Worm (Caenorhabditis elegans): ENCODE results near the gene str-37.

str-37 gene

DNA sequence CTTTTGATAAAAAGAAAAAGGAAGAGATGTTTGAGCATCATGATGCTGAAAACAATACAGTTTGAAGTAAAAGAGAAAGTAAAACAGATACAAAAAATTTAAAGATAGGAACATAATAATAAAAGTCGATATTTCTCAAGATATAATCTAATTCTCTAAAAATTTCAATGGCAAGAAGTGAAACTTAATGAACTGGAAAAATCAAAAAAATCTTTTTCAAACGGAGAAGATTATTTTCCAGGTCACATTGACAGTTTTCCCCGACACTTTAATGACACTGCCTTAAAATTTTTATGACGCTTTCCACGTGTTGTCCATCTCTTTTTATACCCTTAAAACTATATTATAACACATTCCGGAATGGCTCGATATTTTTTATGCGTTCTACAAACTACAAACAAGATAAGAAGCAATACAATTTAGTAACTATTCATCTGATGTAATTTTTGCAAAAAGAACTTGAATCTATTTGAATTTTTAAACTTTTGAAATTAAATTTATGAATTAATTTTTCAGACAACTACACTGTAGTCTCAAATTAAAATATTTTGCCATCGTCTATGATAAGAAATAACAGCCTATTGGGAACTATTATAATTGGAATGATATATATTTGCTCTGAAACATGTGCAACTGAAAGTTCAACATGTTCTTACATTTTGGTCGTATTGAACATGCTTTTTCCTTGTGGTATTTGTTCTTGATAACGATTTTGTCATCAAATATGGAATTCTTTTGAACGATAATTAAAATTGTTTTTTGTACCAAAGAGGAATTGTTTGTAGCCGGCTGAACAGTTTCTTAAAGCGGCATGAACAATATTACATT is 2.4 kb upstream of the str-37 start, which contains the start of gene C50B6.7 (continued):
- TF ChIP-seq hlh-11 (tag; optimal IDR thresholded peaks at IDR 0.05): no peak

DNA sequence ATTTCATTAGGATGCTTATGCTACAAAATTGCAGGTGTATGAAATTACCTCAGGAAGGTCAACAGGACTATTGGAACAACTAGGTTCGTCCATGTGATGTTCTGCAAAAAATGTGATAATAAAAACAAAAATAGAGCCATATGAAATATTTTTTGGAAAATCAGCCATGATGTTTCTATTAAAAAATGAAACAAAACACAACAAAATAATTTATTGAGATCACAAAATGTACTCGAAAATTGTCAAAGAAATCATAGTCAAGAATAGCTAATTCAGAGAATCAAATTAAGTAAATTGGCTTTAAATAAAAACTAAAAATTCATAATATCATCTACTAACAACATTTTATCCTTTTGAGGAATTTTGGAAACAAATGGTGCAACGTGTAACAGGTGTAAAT is 3.4 kb downstream of the str-37 start, which contains the start of gene nhr-129:
Gene nhr-129, minus strand, starts transcription at position 101 of the 400 bp plus-strand sequence.
- TF ChIP-seq nhr-6 (tag; optimal IDR thresholded peaks at IDR 0.05): no peak

DNA sequence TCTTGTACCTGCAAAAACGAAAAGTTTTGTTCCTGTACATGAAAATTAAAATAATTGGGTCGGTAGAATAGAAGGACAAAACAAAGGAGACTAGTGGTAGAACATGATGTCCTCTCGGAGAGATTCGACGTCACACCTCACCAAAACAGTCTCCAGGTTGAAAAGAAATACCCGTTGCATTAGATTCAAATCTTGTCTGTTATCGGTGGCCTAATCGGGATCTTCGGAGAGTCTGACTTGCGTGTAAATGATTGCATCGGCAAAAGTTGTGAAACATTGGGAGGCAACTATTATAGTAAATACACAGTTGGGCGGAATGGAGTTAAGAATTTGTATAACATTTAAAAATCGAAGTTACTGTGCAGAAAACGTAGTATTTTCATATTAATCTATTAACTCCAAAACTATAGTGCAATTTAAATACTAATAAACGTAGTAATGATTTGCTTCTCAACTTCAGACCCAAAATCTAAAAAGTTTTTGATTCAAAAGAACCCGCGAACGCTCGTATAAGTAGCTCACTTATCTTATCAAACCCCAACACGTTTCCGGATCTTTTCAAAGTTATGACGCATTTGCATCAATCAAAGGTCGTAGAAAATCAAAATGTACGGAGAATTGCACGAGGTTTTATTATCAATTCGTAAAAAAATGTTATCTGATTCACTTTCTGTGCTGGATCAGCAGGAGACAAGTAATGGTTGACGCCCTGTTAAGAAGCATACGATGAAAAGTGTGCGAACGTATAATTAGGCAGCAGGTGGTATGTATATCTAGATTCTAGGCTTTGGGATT is 6.0 kb downstream of the str-37 start, which contains the start of gene nhr-168:
Gene nhr-168, minus strand, starts transcription at position 486 of the 795 bp plus-strand sequence.
- TF ChIP-seq F10B5.3 (tag; optimal IDR thresholded peaks at IDR 0.05): no peak
- no peak for TF ChIP-seq dpl-1 (GFP tag; optimal IDR thresholded peaks at IDR 0.05)
- TF ChIP-seq madf-9 (GFP tag; conservative IDR thresholded peaks at IDR 0.05): no peak
- no peak for TF ChIP-seq lin-38 (GFP tag; IDR thresholded peaks at IDR 0.05)
- no peak for TF ChIP-seq zfp-2 (tag; optimal IDR thresholded peaks at IDR 0.05)
- no peak for TF ChIP-seq nhr-76 (tag; optimal IDR thresholded peaks at IDR 0.05)
- TF ChIP-seq Y48G9A.11 (GFP tag; IDR thresholded peaks at IDR 0.05): no peak
- no peak for TF ChIP-seq zip-11 (GFP tag; IDR thresholded peaks at IDR 0.05)
- TF ChIP-seq saeg-2 (GFP tag; IDR thresholded peaks at IDR 0.05): no peak
- no peak for TF ChIP-seq ztf-11 (tag; optimal IDR thresholded peaks at IDR 0.05)
- no peak for TF ChIP-seq hmg-1.1 (GFP tag; IDR thresholded peaks at IDR 0.05)
- TF ChIP-seq mxl-2 (GFP tag; conservative IDR thresholded peaks at IDR 0.05): no peak
- no peak for TF ChIP-seq spr-3 (GFP tag; optimal IDR thresholded peaks at IDR 0.05)
- TF ChIP-seq dmd-6 (GFP tag; IDR thresholded peaks at IDR 0.05): peak; percentile 88
- TF ChIP-seq mxl-3 (GFP tag; optimal IDR thresholded peaks at IDR 0.05): peak; percentile 20
- no peak for TF ChIP-seq dmd-9 (GFP tag; IDR thresholded peaks at IDR 0.05)
- no peak for TF ChIP-seq ZK546.5 (tag; optimal IDR thresholded peaks at IDR 0.05)
- TF ChIP-seq zip-2 (tag; optimal IDR thresholded peaks at IDR 0.05): no peak
- no peak for TF ChIP-seq daf-16 (GFP tag; optimal IDR thresholded peaks at IDR 0.05)
- peak; percentile 32 for TF ChIP-seq daf-16 (tag; optimal IDR thresholded peaks at IDR 0.05)
- TF ChIP-seq mes-2 (tag; optimal IDR thresholded peaks at IDR 0.05; ENCODE audit: poor library complexity, severe bottlenecking): no peak
- TF ChIP-seq nhr-28 (tag; optimal IDR thresholded peaks at IDR 0.05): peak; percentile 55
- TF ChIP-seq nhr-6 (tag; optimal IDR thresholded peaks at IDR 0.05): no peak
- no peak for TF ChIP-seq rbr-2 (tag; optimal IDR thresholded peaks at IDR 0.05)
- no peak for TF ChIP-seq Y75B8A.6 (GFP tag; IDR thresholded peaks at IDR 0.05)
- no peak for TF ChIP-seq madf-5 (GFP tag; IDR thresholded peaks at IDR 0.05)
- peak; percentile 6 for TF ChIP-seq hlh-30 (tag; optimal IDR thresholded peaks at IDR 0.05; ENCODE audit: insufficient read depth)
- no peak for TF ChIP-seq nhr-102 (tag; optimal IDR thresholded peaks at IDR 0.05)
- no peak for TF ChIP-seq lir-3 (tag; optimal IDR thresholded peaks at IDR 0.05)
- no peak for TF ChIP-seq php-3 (GFP tag; IDR thresholded peaks at IDR 0.05)
- no peak for TF ChIP-seq pha-4 (GFP tag; IDR thresholded peaks at IDR 0.05)
- TF ChIP-seq pha-4 (tag; optimal IDR thresholded peaks at IDR 0.05): no peak
- TF ChIP-seq daf-8 (GFP tag; IDR thresholded peaks at IDR 0.05): no peak
- TF ChIP-seq mep-1 (tag; optimal IDR thresholded peaks at IDR 0.05): no peak
- TF ChIP-seq fos-1 (tag; optimal IDR thresholded peaks at IDR 0.05): no peak
- TF ChIP-seq nhr-11 (tag; optimal IDR thresholded peaks at IDR 0.05): no peak
- TF ChIP-seq aha-1 (tag): no peak
- no peak for TF ChIP-seq F49E8.2 (tag; optimal IDR thresholded peaks at IDR 0.05; ENCODE audit: borderline replicate concordance)
- TF ChIP-seq ceh-62 (tag; optimal IDR thresholded peaks at IDR 0.05): no peak
- TF ChIP-seq ama-1 (optimal IDR thresholded peaks at IDR 0.05): no peak
- TF ChIP-seq hif-1 (tag; optimal IDR thresholded peaks at IDR 0.05): no peak
- TF ChIP-seq R02D3.7 (tag; optimal IDR thresholded peaks at IDR 0.05): no peak
- TF ChIP-seq F37D6.2 (tag; optimal IDR thresholded peaks at IDR 0.05): no peak
- no peak for TF ChIP-seq pqm-1 (tag; optimal IDR thresholded peaks at IDR 0.05)

Measured in whole organism, L4 larva.